Fruit fly (Drosophila melanogaster): ENCODE results near the gene CG43091.
A peak's percentile ranks its signal among the peaks of the same experiment; 100 is the strongest.

The CG43091 gene

DNA sequence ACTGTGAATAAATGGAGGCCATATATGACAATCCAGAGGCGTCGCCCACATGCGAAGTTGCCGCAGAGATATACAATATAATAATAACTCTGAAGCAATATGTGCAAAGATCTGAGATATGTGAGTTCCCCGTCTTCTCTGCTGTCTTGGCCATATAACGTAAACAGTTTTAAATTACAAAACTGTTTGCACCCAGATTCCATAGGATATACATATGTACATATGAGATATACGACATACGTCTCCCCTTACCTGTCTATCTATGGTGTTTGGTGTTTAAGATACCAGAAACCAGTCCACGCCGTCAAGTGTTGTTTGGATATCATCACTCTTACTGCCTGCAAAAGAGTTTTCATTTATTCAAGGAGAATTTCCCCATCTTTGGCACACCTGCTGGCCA, 12.2 kb downstream of the CG43091 start:
- no peak for TF ChIP-seq ovo (GFP tag; optimal IDR thresholded peaks at IDR 0.05)
- no peak for TF ChIP-seq CG33017 (tag; optimal IDR thresholded peaks at IDR 0.05)
- no peak for TF ChIP-seq CG7101 (tag; optimal IDR thresholded peaks at IDR 0.05)
- TF ChIP-seq Mnt (GFP tag; optimal IDR thresholded peaks at IDR 0.05): no peak
- no peak for TF ChIP-seq pad (GFP tag; optimal IDR thresholded peaks at IDR 0.05)
- no peak for TF ChIP-seq CG1620 (GFP tag; optimal IDR thresholded peaks at IDR 0.05)
- no peak for TF ChIP-seq CG14711 (tag; optimal IDR thresholded peaks at IDR 0.05)
- TF ChIP-seq cic (GFP tag; optimal IDR thresholded peaks at IDR 0.05): no peak
- TF ChIP-seq kay (GFP tag; ENCODE audit: borderline replicate concordance): no peak
- TF ChIP-seq toe (GFP tag; optimal IDR thresholded peaks at IDR 0.05): no peak
- no peak for TF ChIP-seq Clk (GFP tag; optimal IDR thresholded peaks at IDR 0.05)
- no peak for TF ChIP-seq CG5204 (GFP tag; optimal IDR thresholded peaks at IDR 0.05)
- TF ChIP-seq Crg-1 (GFP tag; optimal IDR thresholded peaks at IDR 0.05): no peak
- no peak for TF ChIP-seq CG12768 (GFP tag; optimal IDR thresholded peaks at IDR 0.05)
- no peak for TF ChIP-seq cnc (optimal IDR thresholded peaks at IDR 0.05)
- no peak for TF ChIP-seq CG7045 (GFP tag; optimal IDR thresholded peaks at IDR 0.05)
- no peak for TF ChIP-seq CG11617 (GFP tag; optimal IDR thresholded peaks at IDR 0.05)
- TF ChIP-seq Hr96 (GFP tag; optimal IDR thresholded peaks at IDR 0.05): no peak
- TF ChIP-seq tj (GFP tag; optimal IDR thresholded peaks at IDR 0.05): no peak
- no peak for TF ChIP-seq bab1 (GFP tag; optimal IDR thresholded peaks at IDR 0.05)

DNA sequence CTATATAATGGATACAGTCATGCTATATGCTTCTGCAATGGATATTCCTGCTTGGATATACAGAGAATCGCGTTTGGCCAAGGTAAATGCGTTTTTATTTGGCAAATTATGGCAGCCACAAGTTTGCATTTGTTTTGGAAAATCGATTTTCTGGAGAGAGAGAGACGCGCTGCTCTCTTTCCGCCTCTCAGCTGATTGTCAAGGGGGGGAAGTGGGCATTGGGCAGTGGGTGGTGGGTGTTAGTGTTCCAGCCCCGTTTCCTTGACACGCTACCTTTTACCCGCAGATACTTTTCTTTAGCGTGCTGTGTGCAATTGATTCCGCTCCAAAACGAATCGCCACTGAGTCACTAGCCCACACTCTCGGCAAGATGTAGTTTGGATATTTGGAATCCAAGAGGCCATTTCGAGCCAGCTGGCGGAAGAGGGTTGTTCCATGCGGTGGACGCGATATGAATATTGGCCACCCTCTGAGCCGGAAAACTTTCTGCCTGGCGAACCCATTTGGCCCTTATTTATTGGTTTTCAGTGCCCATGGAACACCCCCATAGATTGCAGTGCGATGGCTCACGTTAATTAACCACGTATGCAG, 13.3 kb downstream of the CG43091 start:
- TF ChIP-seq Mnt (GFP tag; optimal IDR thresholded peaks at IDR 0.05) (no peak), tj (GFP tag; optimal IDR thresholded peaks at IDR 0.05) (peak; percentile 42)

DNA sequence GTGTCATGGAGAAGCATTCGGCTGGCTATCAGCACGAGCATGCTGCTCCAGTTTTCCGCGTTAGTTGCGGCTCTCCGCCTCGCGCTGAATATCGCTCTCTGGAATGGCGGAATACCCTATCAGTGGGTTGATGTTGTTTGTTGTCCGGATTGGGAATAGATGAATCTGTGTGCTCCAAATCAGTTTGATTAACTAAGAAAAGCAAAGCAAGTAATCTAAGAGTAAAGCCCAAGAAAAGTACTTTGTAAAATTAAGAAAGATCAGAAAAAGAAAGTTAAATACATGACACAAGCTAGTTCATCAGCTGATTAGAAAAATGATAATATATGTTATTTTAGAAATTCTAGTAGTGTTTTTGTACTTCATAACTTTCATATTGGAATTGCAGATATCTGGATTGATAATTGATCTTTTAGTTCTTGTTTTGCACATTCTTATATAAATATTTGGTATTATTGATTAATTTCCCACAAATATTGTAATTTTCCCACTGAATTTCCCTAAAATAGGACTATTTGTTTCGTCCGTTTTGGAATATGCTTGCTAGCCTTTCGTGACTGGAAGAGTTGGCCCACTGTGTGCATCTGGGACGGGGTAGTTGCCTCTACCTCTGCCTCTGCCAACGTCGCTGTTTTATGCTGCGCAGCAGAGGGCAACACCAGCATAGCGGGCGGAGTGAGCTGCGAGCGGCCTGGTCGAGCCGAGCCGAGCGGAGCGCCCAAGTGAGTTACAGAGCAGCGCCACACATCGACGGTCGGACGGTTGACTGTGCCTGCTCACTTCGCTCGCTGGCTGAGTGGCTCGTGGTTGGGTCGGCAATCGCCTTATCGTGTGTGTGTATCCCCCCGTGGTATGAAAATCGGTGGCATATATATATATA, 14.4 kb downstream of the CG43091 start:
- TF ChIP-seq CG7101 (tag; optimal IDR thresholded peaks at IDR 0.05) (peak; percentile 1), CG5204 (GFP tag; optimal IDR thresholded peaks at IDR 0.05) (peak; percentile 37), CG14711 (tag; optimal IDR thresholded peaks at IDR 0.05) (no peak), CG7045 (GFP tag; optimal IDR thresholded peaks at IDR 0.05) (no peak), CG11617 (GFP tag; optimal IDR thresholded peaks at IDR 0.05) (peak; percentile 42), Clk (GFP tag; optimal IDR thresholded peaks at IDR 0.05) (no peak), CG33017 (tag; optimal IDR thresholded peaks at IDR 0.05) (peak; percentile 38), bab1 (GFP tag; optimal IDR thresholded peaks at IDR 0.05) (no peak), CG1620 (GFP tag; optimal IDR thresholded peaks at IDR 0.05) (no peak), pad (GFP tag; optimal IDR thresholded peaks at IDR 0.05) (no peak), Mnt (GFP tag; optimal IDR thresholded peaks at IDR 0.05) (peak; percentile 37), Hr96 (GFP tag; optimal IDR thresholded peaks at IDR 0.05) (peak; percentile 24), kay (GFP tag; ENCODE audit: borderline replicate concordance) (peak; percentile 74), toe (GFP tag; optimal IDR thresholded peaks at IDR 0.05) (no peak)

DNA sequence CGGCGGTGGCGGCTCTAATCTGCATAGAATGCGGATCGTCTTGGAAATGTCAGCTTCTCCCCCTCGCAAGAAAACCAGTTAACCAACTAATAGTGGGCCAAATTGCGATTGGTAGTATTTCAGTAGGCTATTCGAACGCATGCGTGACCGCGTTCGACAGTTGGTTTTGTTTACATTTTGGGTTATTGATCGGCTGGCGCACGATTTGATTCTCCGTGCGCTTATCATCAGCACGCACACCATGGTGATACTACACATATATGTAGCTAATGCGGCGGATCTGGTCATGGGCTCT, 15.0 kb downstream of the CG43091 start:
- no peak for TF ChIP-seq Clk (GFP tag; optimal IDR thresholded peaks at IDR 0.05)
- TF ChIP-seq cic (GFP tag; optimal IDR thresholded peaks at IDR 0.05): peak; percentile 67

DNA sequence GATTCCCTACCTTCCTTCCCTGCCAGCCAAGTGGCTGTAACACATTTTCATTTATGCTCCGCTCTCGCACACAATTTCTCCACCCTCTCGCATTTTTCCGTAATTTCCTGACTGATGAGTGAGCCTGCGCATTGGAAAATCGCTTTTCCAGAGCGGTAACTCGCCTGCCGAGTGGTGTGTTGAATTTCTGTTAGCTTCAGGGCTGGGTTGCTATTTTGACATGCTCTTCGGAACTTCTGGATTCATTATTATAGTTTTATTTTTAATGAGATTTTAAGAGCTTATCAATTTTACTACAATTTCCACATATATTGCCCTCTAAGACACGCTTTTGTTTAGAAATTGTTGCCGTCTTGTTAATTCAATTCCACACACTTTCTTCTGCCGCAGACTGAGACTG, 15.6 kb downstream of the CG43091 start:
- TF ChIP-seq pad (GFP tag; optimal IDR thresholded peaks at IDR 0.05) (no peak), Crg-1 (GFP tag; optimal IDR thresholded peaks at IDR 0.05) (no peak), cic (GFP tag; optimal IDR thresholded peaks at IDR 0.05) (no peak), toe (GFP tag; optimal IDR thresholded peaks at IDR 0.05) (no peak), CG11617 (GFP tag; optimal IDR thresholded peaks at IDR 0.05) (no peak), CG14711 (tag; optimal IDR thresholded peaks at IDR 0.05) (no peak), bab1 (GFP tag; optimal IDR thresholded peaks at IDR 0.05) (no peak)

DNA sequence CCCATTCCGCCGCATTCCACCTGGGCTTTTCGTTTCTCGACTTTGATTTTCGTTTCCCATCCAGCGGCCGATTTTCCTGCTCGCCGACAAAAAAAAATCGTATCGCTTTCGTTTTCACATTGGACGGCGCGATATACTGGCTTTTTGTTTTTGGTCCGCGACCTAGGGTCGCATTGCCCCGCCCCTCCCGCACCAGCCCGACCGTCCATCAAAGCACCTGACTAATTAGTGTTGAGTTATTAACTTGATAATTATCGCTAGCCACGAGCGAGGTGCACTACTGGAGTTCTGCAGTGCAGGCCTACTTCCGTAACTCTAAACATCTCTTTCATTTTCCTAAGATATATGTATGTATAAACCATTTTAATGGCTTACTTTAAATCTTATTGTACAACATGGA, 16.8 kb downstream of the CG43091 start:
- no peak for TF ChIP-seq ovo (GFP tag; optimal IDR thresholded peaks at IDR 0.05)
- TF ChIP-seq CG12768 (GFP tag; optimal IDR thresholded peaks at IDR 0.05): no peak
- no peak for TF ChIP-seq cnc (optimal IDR thresholded peaks at IDR 0.05)
- TF ChIP-seq CG7045 (GFP tag; optimal IDR thresholded peaks at IDR 0.05): no peak
- no peak for TF ChIP-seq kay (GFP tag; ENCODE audit: borderline replicate concordance)
- TF ChIP-seq Clk (GFP tag; optimal IDR thresholded peaks at IDR 0.05): no peak
- TF ChIP-seq CG33017 (tag; optimal IDR thresholded peaks at IDR 0.05): no peak
- no peak for TF ChIP-seq tj (GFP tag; optimal IDR thresholded peaks at IDR 0.05)
- TF ChIP-seq CG5204 (GFP tag; optimal IDR thresholded peaks at IDR 0.05): no peak
- no peak for TF ChIP-seq Crg-1 (GFP tag; optimal IDR thresholded peaks at IDR 0.05)
- no peak for TF ChIP-seq cic (GFP tag; optimal IDR thresholded peaks at IDR 0.05)
- TF ChIP-seq Mnt (GFP tag; optimal IDR thresholded peaks at IDR 0.05): no peak
- no peak for TF ChIP-seq toe (GFP tag; optimal IDR thresholded peaks at IDR 0.05)
- no peak for TF ChIP-seq Hr96 (GFP tag; optimal IDR thresholded peaks at IDR 0.05)
- TF ChIP-seq CG7101 (tag; optimal IDR thresholded peaks at IDR 0.05): no peak
- TF ChIP-seq bab1 (GFP tag; optimal IDR thresholded peaks at IDR 0.05): no peak
- TF ChIP-seq pad (GFP tag; optimal IDR thresholded peaks at IDR 0.05): no peak
- TF ChIP-seq CG11617 (GFP tag; optimal IDR thresholded peaks at IDR 0.05): no peak

DNA sequence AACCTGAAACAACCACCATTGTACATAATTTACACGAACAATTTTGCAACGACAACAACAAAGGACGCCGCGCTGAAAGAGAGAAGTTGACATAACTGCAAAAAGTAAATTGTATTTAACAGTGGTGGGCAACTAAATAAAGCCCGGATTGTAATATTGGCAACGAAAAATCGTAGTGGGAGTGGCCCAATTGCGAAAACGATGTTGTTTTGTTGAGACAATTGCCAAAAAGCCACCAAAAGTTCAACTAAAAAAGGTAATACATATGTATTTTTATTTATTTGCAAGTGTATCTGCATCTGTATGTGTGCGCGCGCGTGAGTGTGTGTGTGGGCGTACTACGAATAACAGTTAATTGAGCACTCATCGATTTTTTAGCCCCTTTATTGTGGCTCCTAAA, 17.4 kb downstream of the CG43091 start:
- no peak for TF ChIP-seq cnc (optimal IDR thresholded peaks at IDR 0.05)
- TF ChIP-seq CG12768 (GFP tag; optimal IDR thresholded peaks at IDR 0.05): no peak
- no peak for TF ChIP-seq CG7101 (tag; optimal IDR thresholded peaks at IDR 0.05)
- no peak for TF ChIP-seq Clk (GFP tag; optimal IDR thresholded peaks at IDR 0.05)
- TF ChIP-seq CG11617 (GFP tag; optimal IDR thresholded peaks at IDR 0.05): no peak
- no peak for TF ChIP-seq Crg-1 (GFP tag; optimal IDR thresholded peaks at IDR 0.05)
- TF ChIP-seq CG7045 (GFP tag; optimal IDR thresholded peaks at IDR 0.05): no peak
- TF ChIP-seq Mnt (GFP tag; optimal IDR thresholded peaks at IDR 0.05): no peak
- no peak for TF ChIP-seq tj (GFP tag; optimal IDR thresholded peaks at IDR 0.05)
- no peak for TF ChIP-seq kay (GFP tag; ENCODE audit: borderline replicate concordance)
- TF ChIP-seq bab1 (GFP tag; optimal IDR thresholded peaks at IDR 0.05): no peak
- no peak for TF ChIP-seq Hr96 (GFP tag; optimal IDR thresholded peaks at IDR 0.05)
